Worm (Caenorhabditis elegans) whole organism, L3 larva: ENCODE data around the gene srb-16.

ENCODE experiments used
- nhr-28 ChIP-seq: fragments of 150-350 bp; optimal IDR thresholded peaks from 2 replicates; lab custom pipeline; 2014; ENCODE audit warnings: missing biosample characterization, missing genetic modification characterization
- tbx-2 ChIP-seq: sonication (generic microtip); optimal IDR thresholded peaks from 2 replicates; lab custom pipeline; 2016; ENCODE audit warnings: mild to moderate bottlenecking, missing genetic modification characterization, missing compliant biosample characterization

ce11 chrII:5105020-5105419, 45.7 kb downstream of the srb-16 start:
- TF ChIP-seq nhr-28 (tag; lab: Kevin White, UChicago) (no peak), tbx-2 (tag; lab: Kevin White, UChicago) (peak; percentile 75)
